Fruit fly (Drosophila melanogaster): ENCODE results near the gene CG10096.

The CG10096 gene

DNA sequence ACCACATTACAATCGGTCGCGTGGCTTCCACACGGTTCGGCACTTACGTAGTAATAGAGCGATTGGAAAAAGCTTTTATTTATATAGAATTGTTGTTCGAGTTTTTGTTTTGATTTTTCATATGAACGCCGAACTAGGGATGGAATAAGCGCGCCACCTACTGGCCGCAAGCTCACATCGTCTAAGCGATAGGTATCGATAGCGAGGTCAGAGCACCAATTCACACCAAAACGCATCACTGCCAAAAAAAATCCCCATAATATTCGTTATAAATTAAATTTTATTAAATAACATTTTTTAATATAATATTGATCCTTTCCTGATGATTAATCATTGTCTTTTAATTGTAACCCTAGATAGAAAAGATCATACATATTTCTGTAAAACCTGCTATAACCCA, 45.3 kb downstream of the CG10096 start, which contains the start of gene CG10038 (continued):
- TF ChIP-seq CG7928 (GFP tag; optimal IDR thresholded peaks at IDR 0.05): peak; percentile 47
- TF ChIP-seq nerfin-2 (GFP tag; IDR thresholded peaks at IDR 0.05; ENCODE audit: partially characterized antibody): peak; percentile 89
- TF ChIP-seq CG7786 (GFP tag; optimal IDR thresholded peaks at IDR 0.05): no peak
- peak; percentile 41 for TF ChIP-seq az2 (GFP tag; optimal IDR thresholded peaks at IDR 0.05)
- peak; percentile 87 for TF ChIP-seq ato (GFP tag; IDR thresholded peaks at IDR 0.05; ENCODE audit: partially characterized antibody)
- peak; percentile 20 for TF ChIP-seq CG2875 (GFP tag; optimal IDR thresholded peaks at IDR 0.05)
- no peak for TF ChIP-seq Bteb2 (GFP tag; optimal IDR thresholded peaks at IDR 0.05)
- TF ChIP-seq z (GFP tag; IDR thresholded peaks at IDR 0.05): no peak
- no peak for TF ChIP-seq tup (GFP tag; optimal IDR thresholded peaks at IDR 0.05)
- TF ChIP-seq kay (GFP tag; optimal IDR thresholded peaks at IDR 0.05): peak; percentile 14
- TF ChIP-seq zen2 (GFP tag; IDR thresholded peaks at IDR 0.05; ENCODE audit: partially characterized antibody): peak; percentile 79; the same call in 2 of the 3 replicates
- no peak for TF ChIP-seq CG31388 (GFP tag; optimal IDR thresholded peaks at IDR 0.05)
- peak; percentile 41 for TF ChIP-seq CG15601 (tag; optimal IDR thresholded peaks at IDR 0.05)
- TF ChIP-seq Mad (GFP tag; optimal IDR thresholded peaks at IDR 0.05): peak; percentile 36
- no peak for TF ChIP-seq Atf3 (GFP tag; optimal IDR thresholded peaks at IDR 0.05)
- peak; percentile 31 for TF ChIP-seq pho (GFP tag; optimal IDR thresholded peaks at IDR 0.05)
- TF ChIP-seq CG4424 (GFP tag; optimal IDR thresholded peaks at IDR 0.05): peak; percentile 36
- TF ChIP-seq D19A (tag; optimal IDR thresholded peaks at IDR 0.05): peak; percentile 45
- peak; percentile 97 for TF ChIP-seq CG13287 (GFP tag; IDR thresholded peaks at IDR 0.05; ENCODE audit: partially characterized antibody)
- TF ChIP-seq Abd-B (GFP tag; optimal IDR thresholded peaks at IDR 0.05): peak; percentile 8
- TF ChIP-seq sens (GFP tag): peak; percentile 77
- peak; percentile 22; the same call in 1 of the 2 replicates for TF ChIP-seq CG11247 (GFP tag; IDR thresholded peaks at IDR 0.05)
- TF ChIP-seq Hsf (GFP tag; optimal IDR thresholded peaks at IDR 0.05): peak; percentile 44
- TF ChIP-seq CG8089 (GFP tag; optimal IDR thresholded peaks at IDR 0.05): no peak
- peak; percentile 61 for TF ChIP-seq CG4617 (GFP tag; optimal IDR thresholded peaks at IDR 0.05; ENCODE audit: borderline replicate concordance)
- peak; percentile 93 for TF ChIP-seq Scr (GFP tag; IDR thresholded peaks at IDR 0.05; ENCODE audit: partially characterized antibody)
- TF ChIP-seq pzg (GFP tag; optimal IDR thresholded peaks at IDR 0.05): peak; percentile 81
- TF ChIP-seq sr (GFP tag; IDR thresholded peaks at IDR 0.05): no peak
- peak; percentile 36 for TF ChIP-seq CG13624 (GFP tag; optimal IDR thresholded peaks at IDR 0.05)
- peak; percentile 30 for TF ChIP-seq Sin3A (optimal IDR thresholded peaks at IDR 0.05)
- peak; percentile 84 for TF ChIP-seq ssp (GFP tag; IDR thresholded peaks at IDR 0.05)
- TF ChIP-seq slp2 (GFP tag; optimal IDR thresholded peaks at IDR 0.05): peak; percentile 1
- peak; percentile 18 for TF ChIP-seq Max (GFP tag; optimal IDR thresholded peaks at IDR 0.05)
- peak; percentile 14 for TF ChIP-seq Jarid2 (GFP tag; optimal IDR thresholded peaks at IDR 0.05)
- no peak for TF ChIP-seq CG15479 (GFP tag; optimal IDR thresholded peaks at IDR 0.05)
- TF ChIP-seq CG31441 (GFP tag; IDR thresholded peaks at IDR 0.05): peak; percentile 43; the same call in 1 of the 2 replicates
- peak; percentile 74 for TF ChIP-seq Lhr (GFP tag; optimal IDR thresholded peaks at IDR 0.05)
- TF ChIP-seq CG17361 (GFP tag; IDR thresholded peaks at IDR 0.05): peak; percentile 37; the same call in 2 of the 3 replicates
- peak; percentile 80 for TF ChIP-seq CG14860 (GFP tag; IDR thresholded peaks at IDR 0.05; ENCODE audit: partially characterized antibody)
- TF ChIP-seq Rfx (GFP tag; IDR thresholded peaks at IDR 0.05): peak; percentile 84
- TF ChIP-seq CG18599 (GFP tag; optimal IDR thresholded peaks at IDR 0.05): no peak
- peak; percentile 42 for TF ChIP-seq CG8290 (GFP tag; optimal IDR thresholded peaks at IDR 0.05)
- TF ChIP-seq CG8290 (tag; optimal IDR thresholded peaks at IDR 0.05): no peak
- no peak for TF ChIP-seq CG6854 (GFP tag; optimal IDR thresholded peaks at IDR 0.05)
- TF ChIP-seq wek (GFP tag; optimal IDR thresholded peaks at IDR 0.05): peak; percentile 31
- TF ChIP-seq ro (GFP tag; IDR thresholded peaks at IDR 0.05): peak; percentile 25; the same call in 1 of the 2 replicates
- no peak for TF ChIP-seq wor (GFP tag; IDR thresholded peaks at IDR 0.05)
- TF ChIP-seq CG10431 (GFP tag; optimal IDR thresholded peaks at IDR 0.05): no peak
- TF ChIP-seq kni (GFP tag; optimal IDR thresholded peaks at IDR 0.05): no peak
- TF ChIP-seq MESR4 (GFP tag; optimal IDR thresholded peaks at IDR 0.05): peak; percentile 10
- TF ChIP-seq CG9932 (GFP tag; IDR thresholded peaks at IDR 0.05): peak; percentile 82
